Worm (Caenorhabditis elegans): ENCODE measurements around the gene sax-2.

ce11 chrIII:5147445-5147844 lies 37.9 kb downstream of the sax-2 start:
- TF ChIP-seq ztf-29 (GFP tag; IDR thresholded peaks at IDR 0.05) (no peak), klf-2 (GFP tag; conservative IDR thresholded peaks at IDR 0.05) (no peak), flt-1 (GFP tag; IDR thresholded peaks at IDR 0.05) (no peak), ref-1 (GFP tag; conservative IDR thresholded peaks at IDR 0.05) (no peak), tab-1 (GFP tag; IDR thresholded peaks at IDR 0.05) (no peak)
